Worm (Caenorhabditis elegans) whole organism, L1 larva: ENCODE measurements around the gene col-94.

Source experiments
- ama-1 ChIP-seq: fragments of 150-350 bp; optimal IDR thresholded peaks from 2 replicates; lab custom pipeline; 2014
- ceh-88 ChIP-seq: fragments of 200-800 bp; sonication (Bioruptor generic); IDR thresholded peaks from 2 replicates; pipeline ENCODE4 v1.3.6; 2022; ENCODE audit warnings: missing genetic modification characterization, missing compliant biosample characterization
- egl-27 ChIP-seq, 2 experiments: fragments of 150-350 bp in 1 of 2; sonication (generic microtip); optimal IDR thresholded peaks; 3 replicates each; lab custom pipeline; 2017 to 2018; ENCODE audit warnings: missing biosample characterization in 2 of 2, missing genetic modification characterization in 2 of 2, missing genetic modification reagents in 2 of 2
- fos-1 ChIP-seq: fragments of 150-350 bp; optimal IDR thresholded peaks from 2 replicates; lab custom pipeline; 2014; ENCODE audit warnings: missing biosample characterization, missing genetic modification characterization
- hlh-17 ChIP-seq: fragments of 200-800 bp; sonication (Bioruptor generic); optimal IDR thresholded peaks from 2 replicates; lab custom pipeline; 2018; ENCODE audit warnings: missing genetic modification characterization, mild to moderate bottlenecking, missing compliant biosample characterization, moderate library complexity, borderline replicate concordance
- hlh-4 ChIP-seq: sonication (generic microtip); optimal IDR thresholded peaks from 2 replicates; lab custom pipeline; 2016; ENCODE audit warnings: mild to moderate bottlenecking, missing genetic modification characterization, missing compliant biosample characterization
- lin-35 ChIP-seq, 2 experiments: fragments of 150-350 bp; optimal IDR thresholded peaks; 2 replicates each; lab custom pipeline; 2014; ENCODE audit warnings: missing biosample characterization in 2 of 2, missing genetic modification characterization in 2 of 2, missing genetic modification reagents in 2 of 2
- lin-39 ChIP-seq: fragments of 150-350 bp; optimal IDR thresholded peaks from 2 replicates; lab custom pipeline; 2014; ENCODE audit warnings: missing biosample characterization, missing genetic modification reagents, missing genetic modification characterization
- nhr-11 ChIP-seq: fragments of 150-350 bp; optimal IDR thresholded peaks from 2 replicates; lab custom pipeline; 2014; ENCODE audit warnings: missing biosample characterization, missing genetic modification characterization
- nhr-77 ChIP-seq: fragments of 150-350 bp; optimal IDR thresholded peaks from 2 replicates; lab custom pipeline; 2014; ENCODE audit warnings: missing biosample characterization, missing genetic modification characterization
- pag-3 ChIP-seq: sonication (generic microtip); optimal IDR thresholded peaks from 2 replicates; lab custom pipeline; 2017; ENCODE audit warnings: missing genetic modification characterization, mild to moderate bottlenecking, missing compliant biosample characterization, antibody characterized with exemption, borderline replicate concordance; ENCODE audit not compliant: insufficient read depth
- snpc-4 ChIP-seq: fragments of 150-350 bp; optimal IDR thresholded peaks from 2 replicates; lab custom pipeline; 2014; ENCODE audit warnings: missing biosample characterization, missing genetic modification characterization
- unc-62 ChIP-seq: fragments of 150-350 bp; optimal IDR thresholded peaks from 2 replicates; lab custom pipeline; 2014; ENCODE audit warnings: missing biosample characterization, missing genetic modification reagents, missing genetic modification characterization
- xbp-1 ChIP-seq: sonication (generic microtip); optimal IDR thresholded peaks from 2 replicates; lab custom pipeline; 2016; ENCODE audit warnings: missing genetic modification characterization, missing compliant biosample characterization

DNA sequence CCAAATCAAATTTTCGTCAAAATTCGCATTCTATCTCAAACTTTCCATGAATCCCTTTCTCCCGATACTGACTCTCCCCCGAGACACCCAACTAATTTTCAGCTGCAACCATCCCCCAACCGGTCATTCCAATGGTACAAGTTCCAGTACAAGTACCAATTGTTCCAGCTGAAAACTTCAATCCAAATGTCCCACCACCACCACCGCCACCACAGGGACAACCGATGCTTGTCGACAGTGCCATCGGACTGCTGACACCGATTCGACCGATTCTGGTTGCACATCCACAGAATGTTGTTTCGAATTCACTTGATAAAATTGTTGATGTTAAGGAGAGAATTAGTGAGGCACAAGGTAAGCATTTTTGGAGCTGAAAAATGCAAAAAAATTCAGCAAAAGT is 42.1 kb downstream of the col-94 start:
- TF ChIP-seq ama-1 (lab: Kevin White, UChicago) (no peak), unc-62 (GFP tag; lab: Kevin White, UChicago) (no peak), lin-35 (GFP tag; optimal IDR thresholded peaks at IDR 0.05; lab: Kevin White, UChicago) (no peak), pag-3 (tag; lab: Kevin White, UChicago) (no peak), ceh-88 (no peak), nhr-77 (tag; lab: Kevin White, UChicago) (no peak), snpc-4 (tag; lab: Kevin White, UChicago) (no peak), xbp-1 (tag; lab: Kevin White, UChicago) (no peak), lin-39 (no peak), hlh-4 (tag; lab: Kevin White, UChicago) (no peak), nhr-11 (tag; lab: Kevin White, UChicago) (no peak), egl-27 (tag; optimal IDR thresholded peaks at IDR 0.05; lab: Kevin White, UChicago) (no peak), fos-1 (tag; lab: Kevin White, UChicago) (no peak), hlh-17 (no peak)
